Worm (Caenorhabditis elegans): Measurements from ENCODE around the gene F10C1.8.
"Not testable (repeated sequence)": the region's sequence is repeated elsewhere in the genome, so short reads cannot be mapped to it uniquely, and the experiment has no call there.

F10C1.8 gene

ce11 chrII:5735744-5736143, 18.5 kb upstream of the F10C1.8 start:
- TF ChIP-seq W03F9.2 (tag; optimal IDR thresholded peaks at IDR 0.05) (no peak), dao-5 (tag; optimal IDR thresholded peaks at IDR 0.05) (no peak), him-1 (tag; optimal IDR thresholded peaks at IDR 0.05) (no peak)

- TF ChIP-seq W03F9.2 (tag; optimal IDR thresholded peaks at IDR 0.05) (no peak), dao-5 (tag; optimal IDR thresholded peaks at IDR 0.05) (no peak), him-1 (tag; optimal IDR thresholded peaks at IDR 0.05) (no peak)
Observed at ce11 chrII:5736599-5736998, 17.7 kb upstream of the F10C1.8 start.

- TF ChIP-seq W03F9.2 (tag; optimal IDR thresholded peaks at IDR 0.05) (no peak), him-1 (tag; optimal IDR thresholded peaks at IDR 0.05) (no peak), dao-5 (tag; optimal IDR thresholded peaks at IDR 0.05) (no peak)
Observed at ce11 chrII:5738795-5739194, 15.5 kb upstream of the F10C1.8 start, which contains the start of gene hlh-14. hlh-14 (minus strand) TSS chrII:5738895.

ce11 chrII:5742767-5743166, 11.5 kb upstream of the F10C1.8 start:
- TF ChIP-seq W03F9.2 (tag; optimal IDR thresholded peaks at IDR 0.05): no peak
- no peak for TF ChIP-seq dao-5 (tag; optimal IDR thresholded peaks at IDR 0.05)
- no peak for TF ChIP-seq him-1 (tag; optimal IDR thresholded peaks at IDR 0.05)

ce11 chrII:5744342-5744741, 9.9 kb upstream of the F10C1.8 start:
- TF ChIP-seq him-1 (tag; optimal IDR thresholded peaks at IDR 0.05): no peak
- no peak for TF ChIP-seq dao-5 (tag; optimal IDR thresholded peaks at IDR 0.05)
- TF ChIP-seq W03F9.2 (tag; optimal IDR thresholded peaks at IDR 0.05): no peak

- TF ChIP-seq W03F9.2 (tag; optimal IDR thresholded peaks at IDR 0.05): no peak
- TF ChIP-seq him-1 (tag; optimal IDR thresholded peaks at IDR 0.05): no peak
- no peak for TF ChIP-seq dao-5 (tag; optimal IDR thresholded peaks at IDR 0.05)
Observed at ce11 chrII:5745088-5745487, 9.2 kb upstream of the F10C1.8 start, which contains the start of gene F10C1.9. F10C1.9 (minus strand) TSS chrII:5745284.

ce11 chrII:5747312-5747711, 7.0 kb upstream of the F10C1.8 start:
- no peak for TF ChIP-seq him-1 (tag; optimal IDR thresholded peaks at IDR 0.05)
- no peak for TF ChIP-seq W03F9.2 (tag; optimal IDR thresholded peaks at IDR 0.05)
- TF ChIP-seq dao-5 (tag; optimal IDR thresholded peaks at IDR 0.05): no peak

ce11 chrII:5748395-5748794, 5.9 kb upstream of the F10C1.8 start:
- TF ChIP-seq him-1 (tag; optimal IDR thresholded peaks at IDR 0.05) (no peak), dao-5 (tag; optimal IDR thresholded peaks at IDR 0.05) (no peak), W03F9.2 (tag; optimal IDR thresholded peaks at IDR 0.05) (no peak)

ce11 chrII:5749733-5750238, 4.5 kb upstream of the F10C1.8 start, which contains the start of gene ifb-2:
ifb-2 (plus strand) TSS chrII:5750188.
- TF ChIP-seq W03F9.2 (tag; optimal IDR thresholded peaks at IDR 0.05): no peak
- TF ChIP-seq dao-5 (tag; optimal IDR thresholded peaks at IDR 0.05): no peak
- TF ChIP-seq him-1 (tag; optimal IDR thresholded peaks at IDR 0.05): no peak

- TF ChIP-seq him-1 (tag; optimal IDR thresholded peaks at IDR 0.05): no peak
- TF ChIP-seq dao-5 (tag; optimal IDR thresholded peaks at IDR 0.05): no peak
- no peak for TF ChIP-seq W03F9.2 (tag; optimal IDR thresholded peaks at IDR 0.05)
Observed at ce11 chrII:5751353-5751752, 2.9 kb upstream of the F10C1.8 start.

ce11 chrII:5757656-5758055, 3.4 kb downstream of the F10C1.8 start, which contains the start of the genes F10C1.3 and F10C1.23:
F10C1.3 (minus strand) TSS chrII:5757756.
F10C1.23 (plus strand) TSS chrII:5758040.
- TF ChIP-seq him-1, W03F9.2, dao-5 (tag; optimal IDR thresholded peaks at IDR 0.05): not testable (repeated sequence)

ce11 chrII:5765318-5765717, 11.1 kb downstream of the F10C1.8 start, which contains the start of gene ifb-1:
ifb-1 (plus strand) TSS chrII:5765618.
- TF ChIP-seq W03F9.2 (tag; optimal IDR thresholded peaks at IDR 0.05) (no peak), him-1 (tag; optimal IDR thresholded peaks at IDR 0.05) (no peak), dao-5 (tag; optimal IDR thresholded peaks at IDR 0.05) (no peak)

- TF ChIP-seq him-1 (tag; optimal IDR thresholded peaks at IDR 0.05) (no peak), W03F9.2 (tag; optimal IDR thresholded peaks at IDR 0.05) (no peak), dao-5 (tag; optimal IDR thresholded peaks at IDR 0.05) (no peak)
Observed at ce11 chrII:5768274-5768820, 14.1 kb downstream of the F10C1.8 start.

- TF ChIP-seq W03F9.2 (tag; optimal IDR thresholded peaks at IDR 0.05) (no peak), dao-5 (tag; optimal IDR thresholded peaks at IDR 0.05) (no peak), him-1 (tag; optimal IDR thresholded peaks at IDR 0.05) (peak; percentile 28)
Observed at ce11 chrII:5772547-5773142, 18.4 kb downstream of the F10C1.8 start.

Data from whole organism, L4/young adult.